Fruit fly (Drosophila melanogaster): ENCODE results near the gene Cnot4.

DNA sequence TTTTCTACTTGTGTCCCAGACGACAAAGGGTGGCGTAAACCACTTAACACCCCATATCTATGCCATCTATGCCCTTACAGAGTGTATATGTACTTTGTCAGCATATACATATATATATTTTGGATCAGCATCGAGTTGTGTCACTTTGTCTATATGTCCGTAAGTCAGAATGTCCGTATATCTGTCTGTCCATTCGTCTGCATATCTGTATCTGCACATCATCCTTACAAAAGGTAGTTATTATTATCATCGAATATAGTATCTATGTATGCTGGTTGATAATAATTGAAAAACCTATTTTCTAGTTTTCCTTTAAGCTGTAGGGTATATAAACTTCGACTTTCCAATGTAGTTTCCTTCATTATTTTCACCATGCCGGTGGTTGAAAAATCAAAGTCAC is 45.4 kb upstream of the Cnot4 start:
- TF ChIP-seq CG8478 (optimal IDR thresholded peaks at IDR 0.05) (no peak), usp (GFP tag; optimal IDR thresholded peaks at IDR 0.05) (no peak), pan (optimal IDR thresholded peaks at IDR 0.05) (no peak)
